Worm (Caenorhabditis elegans) whole organism, young adult: ENCODE results near the gene Y43F8B.13.

Experiments used
- B0035.1 ChIP-seq: sonication (generic microtip); optimal IDR thresholded peaks from 2 replicates; lab custom pipeline; 2016; ENCODE audit warnings: missing genetic modification characterization, mild to moderate bottlenecking, missing compliant biosample characterization, missing genotype, missing genetic modification reagents
- B0261.1 ChIP-seq: sonication (generic microtip); optimal IDR thresholded peaks from 2 replicates; lab custom pipeline; 2016; ENCODE audit warnings: mild to moderate bottlenecking, missing genetic modification characterization, moderate library complexity, missing compliant biosample characterization
- C17E4.6 ChIP-seq: fragments of 200-800 bp; sonication (Bioruptor generic); IDR thresholded peaks from 2 replicates; pipeline ENCODE4 v1.3.6; 2022; ENCODE audit warnings: missing genetic modification reagents, missing genetic modification characterization, missing compliant biosample characterization
- F37B4.10 ChIP-seq: fragments of 200-800 bp; sonication (Bioruptor generic); IDR thresholded peaks from 2 replicates; pipeline ENCODE4 v1.3.6; 2022; ENCODE audit warnings: missing genetic modification characterization, missing compliant biosample characterization
- F52B5.7 ChIP-seq: sonication (generic microtip); optimal IDR thresholded peaks from 2 replicates; lab custom pipeline; 2016; ENCODE audit warnings: mild to moderate bottlenecking, missing genetic modification characterization, missing compliant biosample characterization
- K11D2.4 ChIP-seq: fragments of 200-800 bp; sonication (Bioruptor generic); IDR thresholded peaks from 2 replicates; pipeline ENCODE4 v1.3.6; 2022; ENCODE audit warnings: missing genetic modification reagents, missing genetic modification characterization, missing compliant biosample characterization
- T07F8.4 ChIP-seq: sonication (generic microtip); optimal IDR thresholded peaks from 2 replicates; lab custom pipeline; 2016; ENCODE audit warnings: mild to moderate bottlenecking, missing genetic modification characterization, moderate library complexity, missing compliant biosample characterization
- Y53F4B.3 ChIP-seq: fragments of 200-800 bp; sonication (Bioruptor generic); IDR thresholded peaks from 2 replicates; pipeline ENCODE4 v1.3.6; 2022; ENCODE audit warnings: missing genetic modification reagents, missing genetic modification characterization, missing compliant biosample characterization
- Y67H2A.10 ChIP-seq: fragments of 200-800 bp; sonication (Bioruptor generic); conservative IDR thresholded peaks from 2 replicates; pipeline ENCODE4 v1.3.6; 2022; ENCODE audit warnings: missing genetic modification reagents, missing genetic modification characterization, missing compliant biosample characterization
- Y95B8A.8 ChIP-seq: fragments of 200-800 bp; sonication (Bioruptor generic); IDR thresholded peaks from 2 replicates; pipeline ENCODE4 v1.3.6; 2022; ENCODE audit warnings: missing genetic modification reagents, missing genetic modification characterization, missing compliant biosample characterization
- ama-1 ChIP-seq, 3 experiments: fragments of 150-350 bp in 1 of 3; sonication (generic microtip) in 2 of 3; optimal IDR thresholded peaks; 2 replicates each; lab custom pipeline; 2014 to 2018; ENCODE audit warnings: missing biosample characterization in 2 of 3, missing genetic modification characterization in 2 of 3, missing genetic modification reagents in 2 of 3
- attf-3 ChIP-seq: fragments of 200-800 bp; sonication (Bioruptor generic); conservative IDR thresholded peaks from 2 replicates; pipeline ENCODE4 v1.3.6; 2022; ENCODE audit warnings: missing genetic modification reagents, missing genetic modification characterization, missing compliant biosample characterization
- attf-5 ChIP-seq: fragments of 200-800 bp; sonication (Bioruptor generic); optimal IDR thresholded peaks from 2 replicates; lab custom pipeline; 2018; ENCODE audit warnings: mild to moderate bottlenecking, missing genetic modification characterization, missing compliant biosample characterization
- attf-6 ChIP-seq: fragments of 200-800 bp; sonication (Bioruptor generic); IDR thresholded peaks from 2 replicates; pipeline ENCODE4 v1.3.6; 2022; ENCODE audit warnings: missing genetic modification reagents, missing genetic modification characterization, missing compliant biosample characterization
- bed-1 ChIP-seq: fragments of 200-800 bp; sonication (Bioruptor generic); IDR thresholded peaks from 2 replicates; pipeline ENCODE4 v1.3.6; 2022; ENCODE audit warnings: missing genetic modification reagents, missing genetic modification characterization, missing compliant biosample characterization
- bed-2 ChIP-seq: fragments of 200-800 bp; sonication (Bioruptor generic); IDR thresholded peaks from 2 replicates; pipeline ENCODE4 v1.3.6; 2022; ENCODE audit warnings: missing genetic modification reagents, missing genetic modification characterization, missing compliant biosample characterization
- cebp-2 ChIP-seq: fragments of 200-800 bp; sonication (Bioruptor generic); IDR thresholded peaks from 2 replicates; pipeline ENCODE4 v1.3.6; 2022; ENCODE audit warnings: missing genetic modification characterization, missing compliant biosample characterization
- ceh-27 ChIP-seq: fragments of 200-800 bp; sonication (Bioruptor generic); optimal IDR thresholded peaks from 2 replicates; lab custom pipeline; 2018; ENCODE audit warnings: mild to moderate bottlenecking, missing genetic modification characterization, moderate library complexity, missing compliant biosample characterization
- chd-7 ChIP-seq: sonication (generic microtip); optimal IDR thresholded peaks from 2 replicates; lab custom pipeline; 2016; ENCODE audit warnings: mild to moderate bottlenecking, missing genetic modification characterization, moderate library complexity, missing compliant biosample characterization
- die-1 ChIP-seq: sonication (generic microtip); optimal IDR thresholded peaks from 2 replicates; lab custom pipeline; 2016; ENCODE audit warnings: missing genotype, mild to moderate bottlenecking, missing genetic modification characterization, missing compliant biosample characterization
- dox-1 ChIP-seq: fragments of 200-800 bp; sonication (Bioruptor generic); IDR thresholded peaks from 2 replicates; pipeline ENCODE4 v1.3.6; 2022; ENCODE audit warnings: missing genetic modification reagents, missing genetic modification characterization, missing compliant biosample characterization
- dpl-1 ChIP-seq: fragments of 150-350 bp; optimal IDR thresholded peaks from 2 replicates; lab custom pipeline; 2014; ENCODE audit warnings: missing biosample characterization, missing genetic modification reagents, missing genetic modification characterization
- efl-1 ChIP-seq: fragments of 150-350 bp; optimal IDR thresholded peaks from 2 replicates; lab custom pipeline; 2014; ENCODE audit warnings: missing biosample characterization, missing genetic modification reagents, missing genetic modification characterization
- egl-18 ChIP-seq: fragments of 200-800 bp; sonication (Bioruptor generic); IDR thresholded peaks from 2 replicates; pipeline ENCODE4 v1.3.6; 2022; ENCODE audit warnings: missing genetic modification reagents, missing genetic modification characterization, missing compliant biosample characterization
- ets-4 ChIP-seq: fragments of 200-800 bp; sonication (Bioruptor generic); optimal IDR thresholded peaks from 2 replicates; lab custom pipeline; 2018; ENCODE audit warnings: mild to moderate bottlenecking, missing genetic modification characterization, missing compliant biosample characterization
- fkh-3 ChIP-seq: sonication (generic microtip); optimal IDR thresholded peaks from 2 replicates; lab custom pipeline; 2016; ENCODE audit warnings: mild to moderate bottlenecking, missing genetic modification characterization, missing compliant biosample characterization
- him-1 ChIP-seq: sonication (generic microtip); optimal IDR thresholded peaks from 2 replicates; lab custom pipeline; 2016; ENCODE audit warnings: missing genotype, missing genetic modification reagents, missing genetic modification characterization, missing compliant biosample characterization
- hlh-26 ChIP-seq: fragments of 200-800 bp; sonication (Bioruptor generic); conservative IDR thresholded peaks from 2 replicates; pipeline ENCODE4 v1.3.6; 2022; ENCODE audit warnings: missing genetic modification reagents, missing genetic modification characterization, missing compliant biosample characterization
- hmg-1.2 ChIP-seq: fragments of 200-800 bp; sonication (Bioruptor generic); IDR thresholded peaks from 2 replicates; pipeline ENCODE4 v1.3.6; 2022; ENCODE audit warnings: missing genetic modification reagents, missing genetic modification characterization, missing compliant biosample characterization
- hmg-20 ChIP-seq: fragments of 200-800 bp; sonication (Bioruptor generic); IDR thresholded peaks from 2 replicates; pipeline ENCODE4 v1.3.6; 2022; ENCODE audit warnings: missing genetic modification reagents, missing genetic modification characterization, missing compliant biosample characterization
- hsf-1 ChIP-seq: fragments of 200-800 bp; sonication (Bioruptor generic); IDR thresholded peaks from 2 replicates; pipeline ENCODE4 v1.3.6; 2022; ENCODE audit warnings: missing genetic modification reagents, missing genetic modification characterization, missing compliant biosample characterization
- lin-26 ChIP-seq: fragments of 200-800 bp; sonication (Bioruptor generic); IDR thresholded peaks from 2 replicates; pipeline ENCODE4 v1.3.6; 2022; ENCODE audit warnings: missing genetic modification reagents, missing genetic modification characterization, missing compliant biosample characterization
- lin-40 ChIP-seq: sonication (generic microtip); optimal IDR thresholded peaks from 2 replicates; lab custom pipeline; 2016; ENCODE audit warnings: missing genetic modification characterization, mild to moderate bottlenecking, missing compliant biosample characterization, missing genotype, missing genetic modification reagents
- lir-1 ChIP-seq: fragments of 200-800 bp; sonication (Bioruptor generic); conservative IDR thresholded peaks from 2 replicates; pipeline ENCODE4 v1.3.6; 2022; ENCODE audit warnings: missing genetic modification reagents, missing genetic modification characterization, missing compliant biosample characterization
- lsl-1 ChIP-seq: fragments of 200-800 bp; sonication (Bioruptor generic); optimal IDR thresholded peaks from 2 replicates; lab custom pipeline; 2018; ENCODE audit warnings: mild to moderate bottlenecking, missing genetic modification characterization, moderate library complexity, missing compliant biosample characterization
- madf-8 ChIP-seq: fragments of 200-800 bp; sonication (Bioruptor generic); conservative IDR thresholded peaks from 2 replicates; pipeline ENCODE4 v1.3.6; 2022; ENCODE audit warnings: missing genetic modification reagents, missing genetic modification characterization, missing compliant biosample characterization
- mel-28 ChIP-seq: sonication (generic microtip); optimal IDR thresholded peaks from 2 replicates; lab custom pipeline; 2016; ENCODE audit warnings: borderline replicate concordance, mild to moderate bottlenecking, missing genetic modification characterization, missing compliant biosample characterization
- sea-2 ChIP-seq: fragments of 200-800 bp; sonication (Bioruptor generic); IDR thresholded peaks from 2 replicates; pipeline ENCODE4 v1.3.6; 2022; ENCODE audit warnings: missing genetic modification characterization, missing compliant biosample characterization
- snpc-1.3 ChIP-seq: sonication (generic microtip); optimal IDR thresholded peaks from 2 replicates; lab custom pipeline; 2017; ENCODE audit warnings: missing genetic modification characterization, mild to moderate bottlenecking, missing compliant biosample characterization, antibody characterized with exemption, moderate library complexity, missing genotype, missing genetic modification reagents; ENCODE audit not compliant: insufficient read depth
- snpc-4 ChIP-seq, 5 experiments: fragments of 150-350 bp in 1 of 5; sonication (generic microtip) in 4 of 5; optimal IDR thresholded peaks; 2 replicates each; lab custom pipeline; 2014 to 2018; ENCODE audit warnings: missing genetic modification characterization in 5 of 5, missing biosample characterization in 3 of 5, antibody characterized with exemption in 2 of 5, mild to moderate bottlenecking in 2 of 5, missing compliant biosample characterization in 2 of 5, missing genotype in 2 of 5, moderate library complexity in 2 of 5, missing genetic modification reagents in 1 of 5
- sptf-2 ChIP-seq: fragments of 200-800 bp; sonication (Bioruptor generic); optimal IDR thresholded peaks from 2 replicates; lab custom pipeline; 2018; ENCODE audit warnings: mild to moderate bottlenecking, missing genetic modification characterization, missing compliant biosample characterization
- tbp1 ChIP-seq: fragments of 200-800 bp; sonication (Bioruptor generic); optimal IDR thresholded peaks from 2 replicates; lab custom pipeline; 2018; ENCODE audit warnings: mild to moderate bottlenecking, missing genetic modification characterization, missing compliant biosample characterization
- tbx-9 ChIP-seq: sonication (generic microtip); optimal IDR thresholded peaks from 2 replicates; lab custom pipeline; 2016; ENCODE audit warnings: borderline replicate concordance, missing genetic modification characterization, inconsistent platforms, missing compliant biosample characterization
- tlf-1 ChIP-seq: fragments of 200-800 bp; sonication (Bioruptor generic); optimal IDR thresholded peaks from 2 replicates; lab custom pipeline; 2018; ENCODE audit warnings: mild to moderate bottlenecking, missing genetic modification characterization, missing compliant biosample characterization
- unc-130 ChIP-seq: sonication (generic microtip); optimal IDR thresholded peaks from 2 replicates; lab custom pipeline; 2016; ENCODE audit warnings: missing genetic modification reagents, missing genetic modification characterization, missing compliant biosample characterization
- zim-3 ChIP-seq: sonication (generic microtip); optimal IDR thresholded peaks from 2 replicates; lab custom pipeline; 2017; ENCODE audit warnings: mild to moderate bottlenecking, missing genetic modification characterization, moderate library complexity, missing compliant biosample characterization
- ztf-25 ChIP-seq: fragments of 200-800 bp; sonication (Bioruptor generic); IDR thresholded peaks from 2 replicates; pipeline ENCODE4 v1.3.6; 2022; ENCODE audit warnings: missing genetic modification reagents, missing genetic modification characterization, missing compliant biosample characterization

Y43F8B.13 gene

ce11 chrV:19430351-19430913 is 25.3 kb upstream of the Y43F8B.13 start:
- TF ChIP-seq attf-6 (no peak), B0035.1 (no peak), attf-3 (peak; percentile 34; the same call in 1 of the 2 replicates), zim-3 (tag; lab: Kevin White, UChicago) (peak; percentile 52), die-1 (tag; lab: Kevin White, UChicago) (no peak), ets-4 (no peak), lin-26 (0 out of 2 replicates have a peak, but pooled peaks have one; percentile 44), bed-2 (0 out of 2 replicates have a peak, but pooled peaks have one; percentile 10), attf-5 (GFP tag; lab: Kevin White, UChicago) (no peak), Y53F4B.3 (GFP tag; lab: Robert Waterston, UW) (no peak), Y95B8A.8 (GFP tag; lab: Robert Waterston, UW) (no peak), sptf-2 (GFP tag; lab: Kevin White, UChicago) (peak; percentile 23), tlf-1 (GFP tag; lab: Kevin White, UChicago) (no peak), snpc-4 (GFP tag; optimal IDR thresholded peaks at IDR 0.05; lab: Kevin White, UChicago) (no peak), snpc-4 (tag; optimal IDR thresholded peaks at IDR 0.05; lab: Kevin White, UChicago) (no peak), hlh-26 (no peak), B0261.1 (tag; lab: Kevin White, UChicago) (no peak), efl-1 (no peak), tbp1 (GFP tag; lab: Kevin White, UChicago) (no peak), lsl-1 (GFP tag; lab: Kevin White, UChicago) (no peak), ceh-27 (GFP tag; lab: Kevin White, UChicago) (no peak), madf-8 (GFP tag; lab: Robert Waterston, UW) (no peak), fkh-3 (tag; lab: Kevin White, UChicago) (peak; percentile 24), egl-18 (GFP tag; lab: Robert Waterston, UW) (no peak), C17E4.6 (GFP tag; lab: Robert Waterston, UW) (0 out of 2 replicates have a peak, but pooled peaks have one; percentile 10), F37B4.10 (GFP tag; lab: Robert Waterston, UW) (no peak), lir-1 (GFP tag; lab: Robert Waterston, UW) (no peak), ztf-25 (no peak), Y67H2A.10 (no peak), bed-1 (GFP tag; lab: Robert Waterston, UW) (no peak), chd-7 (tag; lab: Kevin White, UChicago) (peak; percentile 49), F52B5.7 (tag; lab: Kevin White, UChicago) (peak; percentile 63), lin-40 (tag; lab: Kevin White, UChicago) (no peak), T07F8.4 (no peak), mel-28 (tag; lab: Kevin White, UChicago) (no peak), cebp-2 (GFP tag; lab: Robert Waterston, UW) (no peak), ama-1 (optimal IDR thresholded peaks at IDR 0.05; lab: Kevin White, UChicago) (no peak), ama-1 (GFP tag; optimal IDR thresholded peaks at IDR 0.05; lab: Kevin White, UChicago) (no peak), dpl-1 (GFP tag; lab: Kevin White, UChicago) (no peak), unc-130 (GFP tag; lab: Kevin White, UChicago) (no peak), tbx-9 (tag; lab: Kevin White, UChicago) (no peak), him-1 (tag; lab: Kevin White, UChicago) (no peak), hmg-1.2 (GFP tag; lab: Robert Waterston, UW) (peak; percentile 28; the same call in 1 of the 2 replicates), hmg-20 (GFP tag; lab: Robert Waterston, UW) (no peak), hsf-1 (no peak), dox-1 (GFP tag; lab: Robert Waterston, UW) (0 out of 2 replicates have a peak, but pooled peaks have one; percentile 39), sea-2 (peak; percentile 67; the same call in 1 of the 2 replicates), K11D2.4 (no peak), snpc-1.3 (no peak)
